ENCODE assay signal across 1 fruit fly cellular context in genomic region chr3L:11358733-11359132, dm6.
TF ChIP-seq lines count a peak whose summit lies in the region.

No protein-coding gene starts in this region.

TF ChIP-seq in whole organism, embryonic, 481 proteins besides CTCF, POLR2A, EP300 and RAD21 (continued from another document and continues in another):
- TF ChIP-seq CG7372 (GFP tag; IDR thresholded peaks at IDR 0.05; lab: Robert Waterston, UW) (peak; percentile 70), CG2202 (tag; optimal IDR thresholded peaks at IDR 0.05; lab: Kevin White, UChicago) (no peak), NC2α (GFP tag; optimal IDR thresholded peaks at IDR 0.05; lab: Kevin White, UChicago) (no peak), Jarid2 (GFP tag; optimal IDR thresholded peaks at IDR 0.05; lab: Kevin White, UChicago) (no peak), crc (GFP tag; optimal IDR thresholded peaks at IDR 0.05; lab: Kevin White, UChicago) (no peak), CG15269 (tag; optimal IDR thresholded peaks at IDR 0.05; lab: Kevin White, UChicago) (peak; percentile 35), dpn (GFP tag; optimal IDR thresholded peaks at IDR 0.05; lab: Kevin White, UChicago) (peak in 1 of 2 experiments; percentile 10), dimm (GFP tag; IDR thresholded peaks at IDR 0.05; lab: Robert Waterston, UW) (no peak), Fer3 (tag; optimal IDR thresholded peaks at IDR 0.05; lab: Kevin White, UChicago) (no peak), ap (GFP tag; IDR thresholded peaks at IDR 0.05; lab: Robert Waterston, UW) (no peak), Elba2 (GFP tag; optimal IDR thresholded peaks at IDR 0.05; lab: Kevin White, UChicago) (no peak), pb (GFP tag; optimal IDR thresholded peaks at IDR 0.05; lab: Kevin White, UChicago) (peak; percentile 30), Trl (optimal IDR thresholded peaks at IDR 0.05; lab: Kevin White, UChicago) (no peak), Trl (GFP tag; optimal IDR thresholded peaks at IDR 0.05; lab: Kevin White, UChicago) (peak; percentile 8), Optix (GFP tag; IDR thresholded peaks at IDR 0.05; lab: Robert Waterston, UW) (peak; percentile 53; the same call in 2 of the 3 replicates), ase (GFP tag; IDR thresholded peaks at IDR 0.05; lab: Robert Waterston, UW) (no peak), CG4404 (GFP tag; IDR thresholded peaks at IDR 0.05; lab: Robert Waterston, UW) (0 out of 2 replicates have a peak, but pooled peaks have one; percentile 8), Taf1 (GFP tag; IDR thresholded peaks at IDR 0.05; lab: Robert Waterston, UW) (no peak), sens (GFP tag; lab: Kevin White, UChicago) (peak; percentile 26), sr (GFP tag; IDR thresholded peaks at IDR 0.05; lab: Robert Waterston, UW) (0 out of 3 replicates have a peak, but pooled peaks have one; percentile 31), CG17328 (GFP tag; IDR thresholded peaks at IDR 0.05; lab: Robert Waterston, UW) (0 out of 2 replicates have a peak, but pooled peaks have one; percentile 24), Hand (GFP tag; optimal IDR thresholded peaks at IDR 0.05; lab: Kevin White, UChicago) (no peak), wek (GFP tag; optimal IDR thresholded peaks at IDR 0.05; lab: Kevin White, UChicago) (peak; percentile 50), CG14014 (GFP tag; IDR thresholded peaks at IDR 0.05; lab: Robert Waterston, UW) (no peak), mld (GFP tag; IDR thresholded peaks at IDR 0.05; lab: Robert Waterston, UW; ENCODE audit: partially characterized antibody) (no peak), CG1602 (GFP tag; optimal IDR thresholded peaks at IDR 0.05; lab: Kevin White, UChicago) (no peak), unc-4 (GFP tag; IDR thresholded peaks at IDR 0.05; lab: Robert Waterston, UW; ENCODE audit: partially characterized antibody) (no peak), sima (GFP tag; optimal IDR thresholded peaks at IDR 0.05; lab: Kevin White, UChicago) (no peak), CG11093 (GFP tag; IDR thresholded peaks at IDR 0.05; lab: Robert Waterston, UW) (no peak), Gug (GFP tag; IDR thresholded peaks at IDR 0.05; lab: Robert Waterston, UW) (no peak), otp (GFP tag; IDR thresholded peaks at IDR 0.05; lab: Robert Waterston, UW) (peak; percentile 60; the same call in 1 of the 3 replicates), CG12071 (GFP tag; optimal IDR thresholded peaks at IDR 0.05; lab: Kevin White, UChicago) (peak; percentile 65), CG15479 (GFP tag; optimal IDR thresholded peaks at IDR 0.05; lab: Kevin White, UChicago) (no peak), amos (GFP tag; IDR thresholded peaks at IDR 0.05; lab: Robert Waterston, UW; ENCODE audit: partially characterized antibody) (no peak; the same call in 1 of the 2 replicates), CG7745 (tag; optimal IDR thresholded peaks at IDR 0.05; lab: Kevin White, UChicago) (no peak), oc (tag; optimal IDR thresholded peaks at IDR 0.05; lab: Kevin White, UChicago) (peak; percentile 5), CG10274 (GFP tag; optimal IDR thresholded peaks at IDR 0.05; lab: Kevin White, UChicago) (no peak), CG9797 (GFP tag; optimal IDR thresholded peaks at IDR 0.05; lab: Kevin White, UChicago) (no peak), repo (GFP tag; optimal IDR thresholded peaks at IDR 0.05; lab: Kevin White, UChicago) (no peak), exex (tag; optimal IDR thresholded peaks at IDR 0.05; lab: Kevin White, UChicago) (no peak), TFAM (GFP tag; optimal IDR thresholded peaks at IDR 0.05; lab: Kevin White, UChicago) (no peak), CG6791 (GFP tag; IDR thresholded peaks at IDR 0.05; lab: Robert Waterston, UW; ENCODE audit: partially characterized antibody) (no peak), CG17186 (GFP tag; optimal IDR thresholded peaks at IDR 0.05; lab: Kevin White, UChicago) (no peak), CG12659 (GFP tag; optimal IDR thresholded peaks at IDR 0.05; lab: Kevin White, UChicago) (no peak), ewg (GFP tag; optimal IDR thresholded peaks at IDR 0.05; lab: Kevin White, UChicago) (no peak), Ptx1 (GFP tag; IDR thresholded peaks at IDR 0.05; lab: Robert Waterston, UW) (no peak), twi (tag; optimal IDR thresholded peaks at IDR 0.05; lab: Kevin White, UChicago) (no peak), CG3995 (GFP tag; optimal IDR thresholded peaks at IDR 0.05; lab: Kevin White, UChicago) (no peak), zen2 (GFP tag; IDR thresholded peaks at IDR 0.05; lab: Robert Waterston, UW; ENCODE audit: partially characterized antibody) (no peak), Gsc (GFP tag; IDR thresholded peaks at IDR 0.05; lab: Robert Waterston, UW) (no peak), CG16863 (GFP tag; optimal IDR thresholded peaks at IDR 0.05; lab: Kevin White, UChicago) (no peak), grn (GFP tag; optimal IDR thresholded peaks at IDR 0.05; lab: Kevin White, UChicago) (no peak), run (tag; optimal IDR thresholded peaks at IDR 0.05; lab: Kevin White, UChicago) (no peak), CG8478 (optimal IDR thresholded peaks at IDR 0.05; lab: Kevin White, UChicago) (no peak), ranshi (GFP tag; IDR thresholded peaks at IDR 0.05; lab: Robert Waterston, UW) (0 out of 2 replicates have a peak, but pooled peaks have one; percentile 19), CG10267 (tag; optimal IDR thresholded peaks at IDR 0.05; lab: Kevin White, UChicago) (no peak), bigmax (GFP tag; optimal IDR thresholded peaks at IDR 0.05; lab: Kevin White, UChicago) (no peak), lab (GFP tag; optimal IDR thresholded peaks at IDR 0.05; lab: Kevin White, UChicago) (peak; percentile 66), CG16813 (GFP tag; IDR thresholded peaks at IDR 0.05; lab: Robert Waterston, UW; ENCODE audit: partially characterized antibody) (no peak), HHEX (GFP tag; optimal IDR thresholded peaks at IDR 0.05; lab: Kevin White, UChicago) (peak; percentile 7), unpg (GFP tag; optimal IDR thresholded peaks at IDR 0.05; lab: Kevin White, UChicago) (no peak), bcd (GFP tag; optimal IDR thresholded peaks at IDR 0.05; lab: Kevin White, UChicago) (peak; percentile 1), B-H2 (GFP tag; optimal IDR thresholded peaks at IDR 0.05; lab: Kevin White, UChicago) (no peak), Rx (GFP tag; IDR thresholded peaks at IDR 0.05; lab: Robert Waterston, UW) (no peak), pzg (GFP tag; optimal IDR thresholded peaks at IDR 0.05; lab: Kevin White, UChicago) (no peak), CG10321 (GFP tag; IDR thresholded peaks at IDR 0.05; lab: Robert Waterston, UW) (no peak), CG8388 (GFP tag; optimal IDR thresholded peaks at IDR 0.05; lab: Kevin White, UChicago) (no peak), sens-2 (GFP tag; IDR thresholded peaks at IDR 0.05; lab: Robert Waterston, UW) (no peak), fd102C (GFP tag; optimal IDR thresholded peaks at IDR 0.05; lab: Kevin White, UChicago) (no peak), Sox102F (GFP tag; optimal IDR thresholded peaks at IDR 0.05; lab: Kevin White, UChicago) (peak; percentile 20), Camta (GFP tag; optimal IDR thresholded peaks at IDR 0.05; lab: Kevin White, UChicago) (no peak), Deaf1 (tag; optimal IDR thresholded peaks at IDR 0.05; lab: Kevin White, UChicago) (no peak), CG11696 (GFP tag; IDR thresholded peaks at IDR 0.05; lab: Robert Waterston, UW) (peak; percentile 43; the same call in 1 of the 2 replicates), CG4854 (GFP tag; optimal IDR thresholded peaks at IDR 0.05; lab: Kevin White, UChicago) (peak; percentile 3), Chrac-16 (GFP tag; optimal IDR thresholded peaks at IDR 0.05; lab: Kevin White, UChicago) (no peak), Rfx (GFP tag; IDR thresholded peaks at IDR 0.05; lab: Robert Waterston, UW) (peak; percentile 58), Hmx (GFP tag; optimal IDR thresholded peaks at IDR 0.05; lab: Kevin White, UChicago) (no peak), Adf1 (GFP tag; IDR thresholded peaks at IDR 0.05; lab: Robert Waterston, UW) (no peak), Aef1 (GFP tag; IDR thresholded peaks at IDR 0.05; lab: Robert Waterston, UW) (no peak), nerfin-1 (tag; optimal IDR thresholded peaks at IDR 0.05; lab: Kevin White, UChicago) (peak; percentile 12), jing (GFP tag; optimal IDR thresholded peaks at IDR 0.05; lab: Kevin White, UChicago) (no peak), CG4328 (GFP tag; optimal IDR thresholded peaks at IDR 0.05; lab: Kevin White, UChicago) (no peak), gem (tag; optimal IDR thresholded peaks at IDR 0.05; lab: Kevin White, UChicago) (no peak), Tbp (GFP tag; optimal IDR thresholded peaks at IDR 0.05; lab: Kevin White, UChicago) (no peak), Atf3 (GFP tag; optimal IDR thresholded peaks at IDR 0.05; lab: Kevin White, UChicago) (peak; percentile 4), CG3847 (GFP tag; IDR thresholded peaks at IDR 0.05; lab: Robert Waterston, UW) (no peak), CG10366 (GFP tag; IDR thresholded peaks at IDR 0.05; lab: Robert Waterston, UW) (peak; percentile 18; the same call in 1 of the 2 replicates), hbn (GFP tag; IDR thresholded peaks at IDR 0.05; lab: Robert Waterston, UW; ENCODE audit: partially characterized antibody) (no peak), CG7357 (GFP tag; IDR thresholded peaks at IDR 0.05; lab: Robert Waterston, UW) (no peak), CG4617 (GFP tag; optimal IDR thresholded peaks at IDR 0.05; lab: Kevin White, UChicago; ENCODE audit: borderline replicate concordance) (no peak), ham (GFP tag; IDR thresholded peaks at IDR 0.05; lab: Robert Waterston, UW) (peak; percentile 24; the same call in 1 of the 2 replicates), CG9437 (GFP tag; optimal IDR thresholded peaks at IDR 0.05; lab: Kevin White, UChicago) (no peak), CG6813 (GFP tag; optimal IDR thresholded peaks at IDR 0.05; lab: Kevin White, UChicago) (no peak), seq (GFP tag; IDR thresholded peaks at IDR 0.05; lab: Robert Waterston, UW) (no peak), Usf (GFP tag; optimal IDR thresholded peaks at IDR 0.05; lab: Kevin White, UChicago) (no peak), nerfin-2 (GFP tag; IDR thresholded peaks at IDR 0.05; lab: Robert Waterston, UW; ENCODE audit: partially characterized antibody) (peak; percentile 42; the same call in 1 of the 2 replicates), scrt (GFP tag; optimal IDR thresholded peaks at IDR 0.05; lab: Kevin White, UChicago) (peak; percentile 19), lov (optimal IDR thresholded peaks at IDR 0.05; lab: Kevin White, UChicago) (no peak), lov (GFP tag; IDR thresholded peaks at IDR 0.05; lab: Robert Waterston, UW) (0 out of 3 replicates have a peak, but pooled peaks have one; percentile 69), Bteb2 (GFP tag; optimal IDR thresholded peaks at IDR 0.05; lab: Kevin White, UChicago) (no peak), Vsx1 (GFP tag; optimal IDR thresholded peaks at IDR 0.05; lab: Kevin White, UChicago) (no peak), maf-S (GFP tag; optimal IDR thresholded peaks at IDR 0.05; lab: Kevin White, UChicago) (no peak), CG4820 (GFP tag; optimal IDR thresholded peaks at IDR 0.05; lab: Kevin White, UChicago) (no peak), CG15601 (tag; optimal IDR thresholded peaks at IDR 0.05; lab: Kevin White, UChicago) (no peak), CG12391 (tag; optimal IDR thresholded peaks at IDR 0.05; lab: Kevin White, UChicago) (no peak), Doc3 (GFP tag; IDR thresholded peaks at IDR 0.05; lab: Robert Waterston, UW; ENCODE audit: partially characterized antibody) (no peak), wdn (GFP tag; IDR thresholded peaks at IDR 0.05; lab: Robert Waterston, UW) (no peak), dan (GFP tag; IDR thresholded peaks at IDR 0.05; lab: Robert Waterston, UW) (no peak), CG5245 (GFP tag; optimal IDR thresholded peaks at IDR 0.05; lab: Kevin White, UChicago) (no peak), CG34376 (GFP tag; optimal IDR thresholded peaks at IDR 0.05; lab: Kevin White, UChicago) (no peak), wor (GFP tag; IDR thresholded peaks at IDR 0.05; lab: Robert Waterston, UW) (no peak), CG32772 (GFP tag; IDR thresholded peaks at IDR 0.05; lab: Robert Waterston, UW) (no peak), Mrtf (GFP tag; IDR thresholded peaks at IDR 0.05; lab: Robert Waterston, UW) (0 out of 3 replicates have a peak, but pooled peaks have one; percentile 44), gcm (GFP tag; optimal IDR thresholded peaks at IDR 0.05; lab: Kevin White, UChicago) (no peak), CG9817 (tag; optimal IDR thresholded peaks at IDR 0.05; lab: Kevin White, UChicago) (no peak), Sry-β (GFP tag; optimal IDR thresholded peaks at IDR 0.05; lab: Kevin White, UChicago) (no peak), chm (GFP tag; IDR thresholded peaks at IDR 0.05; lab: Robert Waterston, UW) (peak; percentile 66; the same call in 1 of the 2 replicates), emc (GFP tag; optimal IDR thresholded peaks at IDR 0.05; lab: Kevin White, UChicago) (no peak), Kr (GFP tag; optimal IDR thresholded peaks at IDR 0.05; lab: Kevin White, UChicago) (no peak), Hr78 (GFP tag; optimal IDR thresholded peaks at IDR 0.05; lab: Kevin White, UChicago) (no peak), hb (GFP tag; IDR thresholded peaks at IDR 0.05; lab: Robert Waterston, UW; ENCODE audit: partially characterized antibody) (no peak), CG8924 (tag; optimal IDR thresholded peaks at IDR 0.05; lab: Kevin White, UChicago) (no peak), Ssrp (tag; optimal IDR thresholded peaks at IDR 0.05; lab: Kevin White, UChicago) (no peak), CG14441 (GFP tag; IDR thresholded peaks at IDR 0.05; lab: Robert Waterston, UW) (no peak), kay (GFP tag; optimal IDR thresholded peaks at IDR 0.05; lab: Kevin White, UChicago) (no peak), B-H1 (GFP tag; IDR thresholded peaks at IDR 0.05; lab: Robert Waterston, UW) (no peak), Neu2 (GFP tag; optimal IDR thresholded peaks at IDR 0.05; lab: Kevin White, UChicago; ENCODE audit: borderline replicate concordance) (no peak), CG18619 (GFP tag; optimal IDR thresholded peaks at IDR 0.05; lab: Kevin White, UChicago) (no peak), CG13287 (GFP tag; IDR thresholded peaks at IDR 0.05; lab: Robert Waterston, UW; ENCODE audit: partially characterized antibody) (no peak), CrebB (tag; optimal IDR thresholded peaks at IDR 0.05; lab: Kevin White, UChicago) (no peak), CG34422 (GFP tag; IDR thresholded peaks at IDR 0.05; lab: Robert Waterston, UW) (no peak), CG11504 (tag; optimal IDR thresholded peaks at IDR 0.05; lab: Kevin White, UChicago) (peak; percentile 38), so (GFP tag; IDR thresholded peaks at IDR 0.05; lab: Robert Waterston, UW) (0 out of 3 replicates have a peak, but pooled peaks have one; percentile 33), D19A (tag; optimal IDR thresholded peaks at IDR 0.05; lab: Kevin White, UChicago) (no peak)
